Fruit fly (Drosophila melanogaster) whole organism, embryonic: ENCODE data around the gene CG4404.

Source experiments
- ATbp ChIP-seq: fragments of 200-800 bp; sonication (Bioruptor generic); optimal IDR thresholded peaks from 2 replicates; lab custom pipeline; 2017; ENCODE audit warnings: missing biosample characterization, mild to moderate bottlenecking, missing genetic modification characterization, missing genetic modification reagents
- CG1024 ChIP-seq: fragments of 200-800 bp; sonication (Bioruptor generic); IDR thresholded peaks from 2 replicates; pipeline ENCODE4 v1.3.6; 2022; ENCODE audit warnings: missing biosample characterization, missing genetic modification characterization
- CG10979 ChIP-seq: fragments of 200-800 bp; sonication (Bioruptor generic); optimal IDR thresholded peaks from 2 replicates; lab custom pipeline; 2018; ENCODE audit warnings: missing biosample characterization, mild to moderate bottlenecking, missing genetic modification characterization, moderate library complexity
- CG11085 ChIP-seq: fragments of 200-800 bp; sonication (Bioruptor generic); IDR thresholded peaks from 2 replicates; pipeline ENCODE4 v1.3.6; 2022; ENCODE audit warnings: missing biosample characterization, missing genetic modification characterization
- CG14667 ChIP-seq: fragments of 200-800 bp; sonication (Bioruptor generic); IDR thresholded peaks from 2 replicates; pipeline ENCODE4 v1.3.6; 2022; ENCODE audit warnings: missing biosample characterization, missing genetic modification characterization
- CG15011 ChIP-seq: fragments of 200-800 bp; sonication (Bioruptor generic); optimal IDR thresholded peaks from 3 replicates; lab custom pipeline; 2018; ENCODE audit warnings: missing biosample characterization, mild to moderate bottlenecking, missing genetic modification characterization
- CG2889 ChIP-seq: fragments of 200-800 bp; sonication (Bioruptor generic); IDR thresholded peaks from 3 replicates; pipeline ENCODE4 v1.3.6; 2022; ENCODE audit warnings: missing biosample characterization, missing genetic modification characterization
- CG31388 ChIP-seq: fragments of 200-800 bp; sonication (Bioruptor generic); optimal IDR thresholded peaks from 2 replicates; lab custom pipeline; 2016; ENCODE audit warnings: missing biosample characterization, missing genetic modification characterization
- CG34422 ChIP-seq: fragments of 200-800 bp; sonication (Bioruptor generic); IDR thresholded peaks from 3 replicates; pipeline ENCODE4 v1.3.6; 2022; ENCODE audit warnings: missing biosample characterization, missing genetic modification characterization
- CG3847 ChIP-seq: fragments of 200-800 bp; sonication (Bioruptor generic); IDR thresholded peaks from 2 replicates; pipeline ENCODE4 v1.3.6; 2022; ENCODE audit warnings: missing biosample characterization, missing genetic modification characterization
- CG3995 ChIP-seq: fragments of 200-800 bp; sonication (Bioruptor generic); optimal IDR thresholded peaks from 3 replicates; lab custom pipeline; 2016; ENCODE audit warnings: missing biosample characterization, missing genetic modification characterization
- CG4328 ChIP-seq: fragments of 200-800 bp; sonication (Bioruptor generic); optimal IDR thresholded peaks from 3 replicates; lab custom pipeline; 2017; ENCODE audit warnings: missing biosample characterization, missing genetic modification reagents, missing genetic modification characterization
- CG4707 ChIP-seq: fragments of 200-800 bp; sonication (Bioruptor generic); optimal IDR thresholded peaks from 2 replicates; lab custom pipeline; 2018; ENCODE audit warnings: missing biosample characterization, mild to moderate bottlenecking, missing genetic modification characterization, moderate library complexity
- CG5245 ChIP-seq: fragments of 200-800 bp; sonication (Bioruptor generic); optimal IDR thresholded peaks from 3 replicates; lab custom pipeline; 2016; ENCODE audit warnings: missing biosample characterization, missing genetic modification characterization
- CG6175 ChIP-seq: fragments of 200-800 bp; sonication (Bioruptor generic); IDR thresholded peaks from 3 replicates; pipeline ENCODE4 v1.3.6; 2022; ENCODE audit warnings: missing biosample characterization, missing genetic modification characterization
- CG6272 ChIP-seq: fragments of 200-800 bp; sonication (Bioruptor generic); IDR thresholded peaks from 2 replicates; pipeline ENCODE4 v1.3.6; 2022; ENCODE audit warnings: missing biosample characterization, missing genetic modification characterization
- Chrac-16 ChIP-seq: fragments of 200-800 bp; sonication (Bioruptor generic); optimal IDR thresholded peaks from 3 replicates; lab custom pipeline; 2016; ENCODE audit warnings: missing biosample characterization, missing genetic modification characterization
- CrebB ChIP-seq: fragments of 200-800 bp; sonication (Bioruptor generic); optimal IDR thresholded peaks from 3 replicates; lab custom pipeline; 2018; ENCODE audit warnings: missing biosample characterization, mild to moderate bottlenecking, missing genetic modification characterization
- Dbx ChIP-seq: fragments of 200-800 bp; sonication (Bioruptor generic); IDR thresholded peaks from 3 replicates; pipeline ENCODE4 v1.3.6; 2022; ENCODE audit warnings: missing biosample characterization, missing genetic modification characterization
- Dll ChIP-seq: fragments of 200-800 bp; sonication (Bioruptor generic); IDR thresholded peaks from 4 replicates; pipeline ENCODE4 v1.3.6; 2022; ENCODE audit warnings: missing biosample characterization, missing genetic modification characterization; ENCODE audit not compliant: partially characterized antibody
- Drgx ChIP-seq: fragments of 200-800 bp; sonication (Bioruptor generic); IDR thresholded peaks from 2 replicates; pipeline ENCODE4 v1.3.6; 2022; ENCODE audit warnings: missing biosample characterization, missing genetic modification characterization
- E2f1 ChIP-seq: fragments of 200-800 bp; sonication (Bioruptor generic); IDR thresholded peaks from 2 replicates; pipeline ENCODE4 v1.3.6; 2022; ENCODE audit warnings: missing biosample characterization, missing genetic modification characterization
- E2f2 ChIP-seq: fragments of 200-800 bp; sonication (Bioruptor generic); IDR thresholded peaks from 2 replicates; pipeline ENCODE4 v1.3.6; 2022; ENCODE audit warnings: missing biosample characterization, missing genetic modification characterization
- ERR ChIP-seq: fragments of 200-800 bp; sonication (Bioruptor generic); optimal IDR thresholded peaks from 2 replicates; lab custom pipeline; 2016; ENCODE audit warnings: missing biosample characterization, missing genetic modification characterization
- HHEX ChIP-seq: fragments of 200-800 bp; sonication (Bioruptor generic); optimal IDR thresholded peaks from 3 replicates; lab custom pipeline; 2017; ENCODE audit warnings: missing biosample characterization, mild to moderate bottlenecking, missing genetic modification characterization, missing genetic modification reagents
- Oaz ChIP-seq: fragments of 200-800 bp; sonication (Bioruptor generic); IDR thresholded peaks from 2 replicates; pipeline ENCODE4 v1.3.6; 2022; ENCODE audit warnings: missing biosample characterization, missing genetic modification characterization
- Ravus ChIP-seq: fragments of 200-800 bp; sonication (Bioruptor generic); IDR thresholded peaks from 2 replicates; pipeline ENCODE4 v1.3.6; 2022; ENCODE audit warnings: missing biosample characterization, missing genetic modification characterization
- Sin3A ChIP-seq: fragments of >200 bp; optimal IDR thresholded peaks from 2 replicates; lab custom pipeline; 2018
- Six4 ChIP-seq: fragments of 200-800 bp; sonication (Bioruptor generic); optimal IDR thresholded peaks from 2 replicates; lab custom pipeline; 2016; ENCODE audit warnings: missing biosample characterization, missing genetic modification characterization
- YL-1 ChIP-seq: fragments of 200-800 bp; sonication (Bioruptor generic); optimal IDR thresholded peaks from 3 replicates; lab custom pipeline; 2017; ENCODE audit warnings: missing biosample characterization, mild to moderate bottlenecking, missing genetic modification characterization
- cad ChIP-seq: fragments of >200 bp; optimal IDR thresholded peaks from 2 replicates; lab custom pipeline; 2017; ENCODE audit warnings: missing biosample characterization, missing genetic modification characterization
- caup ChIP-seq: fragments of 200-800 bp; sonication (Bioruptor generic); optimal IDR thresholded peaks from 3 replicates; lab custom pipeline; 2017; ENCODE audit warnings: missing biosample characterization, mild to moderate bottlenecking, missing genetic modification characterization, moderate library complexity; ENCODE audit not compliant: severe bottlenecking
- chif ChIP-seq, 2 experiments: fragments of 200-800 bp; sonication (Bioruptor generic); optimal IDR thresholded peaks; 3 replicates each; lab custom pipeline; 2016; ENCODE audit warnings: missing biosample characterization in 2 of 2, missing genetic modification characterization in 2 of 2
- dpn ChIP-seq, 2 experiments: fragments of 200-800 bp; sonication (Bioruptor generic); optimal IDR thresholded peaks; 3 replicates each; lab custom pipeline; 2016; ENCODE audit warnings: missing biosample characterization in 2 of 2, missing genetic modification characterization in 2 of 2
- eve ChIP-seq, 2 experiments: fragments of >200 bp; optimal IDR thresholded peaks; 2 replicates each; lab custom pipeline; 2017; ENCODE audit warnings: missing biosample characterization in 2 of 2, missing genetic modification characterization in 2 of 2
- fd64A ChIP-seq: fragments of 200-800 bp; sonication (Bioruptor generic); optimal IDR thresholded peaks from 3 replicates; lab custom pipeline; 2018; ENCODE audit warnings: missing biosample characterization, mild to moderate bottlenecking, missing genetic modification characterization
- fd96Cb ChIP-seq: fragments of 200-800 bp; sonication (Bioruptor generic); optimal IDR thresholded peaks from 2 replicates; lab custom pipeline; 2018; ENCODE audit warnings: missing biosample characterization, mild to moderate bottlenecking, missing genetic modification characterization, moderate library complexity
- hb ChIP-seq: fragments of 200-800 bp; sonication (Bioruptor generic); IDR thresholded peaks from 3 replicates; pipeline ENCODE4 v1.3.6; 2022; ENCODE audit warnings: missing biosample characterization, missing genetic modification characterization; ENCODE audit not compliant: partially characterized antibody
- hth ChIP-seq: fragments of >200 bp; optimal IDR thresholded peaks from 2 replicates; lab custom pipeline; 2017; ENCODE audit warnings: inconsistent platforms
- inv ChIP-seq: fragments of 200-800 bp; sonication (Bioruptor generic); IDR thresholded peaks from 2 replicates; pipeline ENCODE4 v1.3.6; 2022; ENCODE audit warnings: missing biosample characterization, missing genetic modification characterization; ENCODE audit not compliant: partially characterized antibody
- onecut ChIP-seq: fragments of 200-800 bp; sonication (Bioruptor generic); IDR thresholded peaks from 2 replicates; pipeline ENCODE4 v1.3.6; 2022; ENCODE audit warnings: missing biosample characterization, missing genetic modification characterization
- pan ChIP-seq, 4 experiments: fragments of >200 bp in 3 of 4; fragments of 200-800 bp in 1 of 4; sonication (Bioruptor generic) in 1 of 4; optimal IDR thresholded peaks in 3 of 4; IDR thresholded peaks in 1 of 4; 2 replicates each; pipeline versions ENCODE4 v1.3.6 to Lab custom; 2017 to 2022; ENCODE audit warnings: missing biosample characterization in 2 of 4, missing genetic modification characterization in 2 of 4, mixed read lengths in 1 of 4
- pita ChIP-seq: fragments of 200-800 bp; sonication (Bioruptor generic); optimal IDR thresholded peaks from 2 replicates; lab custom pipeline; 2017; ENCODE audit warnings: missing biosample characterization, mild to moderate bottlenecking, missing genetic modification characterization
- sens ChIP-seq: fragments of 200-800 bp; sonication (Bioruptor generic); peaks from one replicate; lab custom pipeline; 2016; ENCODE audit warnings: missing biosample characterization, missing genetic modification characterization
- slou ChIP-seq: fragments of 200-800 bp; sonication (Bioruptor generic); optimal IDR thresholded peaks from 3 replicates; lab custom pipeline; 2016; ENCODE audit warnings: missing biosample characterization, missing genetic modification characterization
- tna ChIP-seq: fragments of 200-800 bp; sonication (Bioruptor generic); IDR thresholded peaks from 2 replicates; pipeline ENCODE4 v1.3.6; 2022; ENCODE audit warnings: missing biosample characterization, missing genetic modification characterization; ENCODE audit not compliant: partially characterized antibody
- toy ChIP-seq: fragments of 200-800 bp; sonication (Bioruptor generic); IDR thresholded peaks from 2 replicates; pipeline ENCODE4 v1.3.6; 2022; ENCODE audit warnings: missing biosample characterization, missing genetic modification characterization
- wek ChIP-seq: fragments of 200-800 bp; sonication (Bioruptor generic); optimal IDR thresholded peaks from 3 replicates; lab custom pipeline; 2018; ENCODE audit warnings: missing biosample characterization, mild to moderate bottlenecking, missing genetic modification characterization, moderate library complexity
- wor ChIP-seq: fragments of 200-800 bp; sonication (Bioruptor generic); IDR thresholded peaks from 2 replicates; pipeline ENCODE4 v1.3.6; 2022; ENCODE audit warnings: missing biosample characterization, missing genetic modification characterization

The CG4404 gene

DNA sequence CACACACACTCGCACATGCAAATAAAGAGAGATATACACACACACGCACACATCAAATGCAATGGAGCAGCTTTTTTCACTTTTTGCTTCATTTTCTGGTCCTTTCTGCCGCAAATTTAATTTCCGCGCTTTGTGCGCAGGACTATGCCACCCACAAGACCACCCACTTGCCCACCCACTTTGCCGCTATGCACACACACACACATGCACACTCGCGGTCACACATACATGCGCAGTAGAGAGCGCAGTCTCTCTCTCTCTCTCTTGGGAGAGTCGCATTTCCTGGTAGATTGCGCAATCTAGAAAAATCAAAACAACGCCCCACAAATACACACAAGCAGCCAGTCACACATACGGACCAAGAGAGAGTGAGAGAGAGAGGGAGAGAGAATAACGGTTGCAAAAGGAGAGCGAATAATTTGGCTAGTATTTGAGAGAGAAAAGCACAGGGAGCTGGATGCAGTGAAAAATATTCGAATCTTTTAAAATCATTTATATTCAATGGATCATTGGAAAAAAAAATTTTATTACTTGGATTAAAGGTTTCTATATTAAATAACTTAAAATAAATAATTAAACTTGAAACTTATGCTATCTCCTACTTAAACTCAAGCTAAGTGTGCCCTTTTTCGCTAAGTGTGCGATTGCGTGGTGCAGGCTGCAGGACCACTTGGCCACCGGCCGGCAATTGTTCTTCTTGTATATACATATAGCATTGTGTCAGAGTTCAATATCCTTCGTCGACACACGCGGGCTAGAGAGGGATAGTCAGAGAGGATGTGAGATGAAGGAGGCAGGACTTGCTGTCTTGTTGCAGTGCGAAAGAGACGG is 19.8 kb upstream of the CG4404 start (continued):
- TF ChIP-seq CG6175 (GFP tag; lab: Robert Waterston, UW) (no peak), E2f1 (GFP tag; lab: Robert Waterston, UW) (peak; percentile 86), Oaz (GFP tag; lab: Robert Waterston, UW) (0 out of 2 replicates have a peak, but pooled peaks have one; percentile 30), hb (no peak), CG11085 (GFP tag; lab: Robert Waterston, UW) (peak; percentile 57; the same call in 1 of the 2 replicates), fd96Cb (tag; lab: Kevin White, UChicago) (peak; percentile 49), caup (peak; percentile 37), CG31388 (GFP tag; lab: Kevin White, UChicago) (no peak), CG2889 (GFP tag; lab: Robert Waterston, UW) (0 out of 3 replicates have a peak, but pooled peaks have one; percentile 26), CG15011 (peak; percentile 14), inv (GFP tag; lab: Robert Waterston, UW) (no peak), Drgx (peak; percentile 39; the same call in 1 of the 2 replicates), CrebB (tag; lab: Kevin White, UChicago) (peak; percentile 11), tna (no peak), toy (no peak), CG6272 (GFP tag; lab: Robert Waterston, UW) (peak; percentile 65; the same call in 1 of the 2 replicates), pan (optimal IDR thresholded peaks at IDR 0.05; lab: Kevin White, UChicago) (no peak), pan (GFP tag; optimal IDR thresholded peaks at IDR 0.05 in 1 of 2, IDR thresholded peaks at IDR 0.05 in 1 of 2) (peak in 1 of 2 experiments; percentile 81), Dll (GFP tag; lab: Robert Waterston, UW) (no peak), slou (no peak), cad (no peak), Sin3A (no peak), CG34422 (GFP tag; lab: Robert Waterston, UW) (peak; percentile 69), fd64A (GFP tag; lab: Kevin White, UChicago) (no peak), pita (GFP tag; lab: Kevin White, UChicago) (no peak), eve (GFP tag; optimal IDR thresholded peaks at IDR 0.05; lab: Kevin White, UChicago) (no peak), HHEX (GFP tag; lab: Kevin White, UChicago) (peak; percentile 62), ERR (GFP tag; lab: Kevin White, UChicago) (no peak), ATbp (peak; percentile 50), CG5245 (peak; percentile 1), onecut (peak; percentile 70; the same call in 1 of the 2 replicates), wek (no peak), CG4328 (GFP tag; lab: Kevin White, UChicago) (peak; percentile 18), CG3995 (no peak), YL-1 (GFP tag; lab: Kevin White, UChicago) (no peak), CG14667 (GFP tag; lab: Robert Waterston, UW) (peak; percentile 50; the same call in 1 of the 2 replicates), Chrac-16 (GFP tag; lab: Kevin White, UChicago) (peak; percentile 27), CG3847 (GFP tag; lab: Robert Waterston, UW) (peak; percentile 46; the same call in 1 of the 2 replicates), dpn (GFP tag; optimal IDR thresholded peaks at IDR 0.05; lab: Kevin White, UChicago) (peak; percentile 12 to 45), Dbx (peak; percentile 54; the same call in 1 of the 3 replicates), Ravus (GFP tag; lab: Robert Waterston, UW) (no peak), CG4707 (GFP tag; lab: Kevin White, UChicago) (no peak), Six4 (GFP tag; lab: Kevin White, UChicago) (peak; percentile 0), CG1024 (GFP tag; lab: Robert Waterston, UW) (peak; percentile 26; the same call in 1 of the 2 replicates), sens (GFP tag; lab: Kevin White, UChicago) (peak; percentile 91), wor (peak; percentile 45; the same call in 1 of the 2 replicates), chif (GFP tag; optimal IDR thresholded peaks at IDR 0.05; lab: Kevin White, UChicago) (no peak), hth (lab: Kevin White, UChicago) (no peak), CG10979 (tag; lab: Kevin White, UChicago) (peak; percentile 75), E2f2 (GFP tag; lab: Robert Waterston, UW) (peak; percentile 62)
